Worm (Caenorhabditis elegans) whole organism, L2 larva: ENCODE measurements around the gene pitr-5.

Experiments used
- dmd-4 ChIP-seq: sonication (generic microtip); optimal IDR thresholded peaks from 2 replicates; lab custom pipeline; 2017; ENCODE audit warnings: missing biosample characterization, missing genetic modification characterization
- egl-27 ChIP-seq: sonication (generic microtip); optimal IDR thresholded peaks from 3 replicates; lab custom pipeline; 2017; ENCODE audit warnings: missing biosample characterization, missing genetic modification reagents, missing genetic modification characterization
- elt-3 ChIP-seq: sonication (generic microtip); optimal IDR thresholded peaks from 2 replicates; lab custom pipeline; 2017; ENCODE audit warnings: missing biosample characterization, missing genetic modification characterization
- nhr-11 ChIP-seq: fragments of 150-350 bp; optimal IDR thresholded peaks from 2 replicates; lab custom pipeline; 2014; ENCODE audit warnings: missing biosample characterization, missing genetic modification characterization
- snpc-4 ChIP-seq: fragments of 150-350 bp; optimal IDR thresholded peaks from 2 replicates; lab custom pipeline; 2014; ENCODE audit warnings: missing biosample characterization, missing genetic modification characterization

ce11 chrV:7236694-7237093, 52.0 kb downstream of the pitr-5 start:
- TF ChIP-seq elt-3 (tag; lab: Kevin White, UChicago) (no peak), snpc-4 (tag; lab: Kevin White, UChicago) (no peak), nhr-11 (tag; lab: Kevin White, UChicago) (no peak), egl-27 (tag; lab: Kevin White, UChicago) (no peak), dmd-4 (no peak)
